Fruit fly (Drosophila melanogaster) whole organism, embryonic: ENCODE data around the gene CG4896.
A peak's percentile ranks its signal among the peaks of the same experiment; 100 is the strongest.

Experiments used
- B-H2 ChIP-seq: fragments of 200-800 bp; sonication (Bioruptor generic); optimal IDR thresholded peaks from 2 replicates; lab custom pipeline; 2018; ENCODE audit warnings: missing biosample characterization, mild to moderate bottlenecking, missing genetic modification characterization
- BtbVII ChIP-seq: fragments of 200-800 bp; sonication (Bioruptor generic); optimal IDR thresholded peaks from 3 replicates; lab custom pipeline; 2017; ENCODE audit warnings: missing biosample characterization, mild to moderate bottlenecking, missing genetic modification characterization
- CG10959 ChIP-seq: fragments of 200-800 bp; sonication (Bioruptor generic); IDR thresholded peaks from 2 replicates; pipeline ENCODE4 v1.3.6; 2022; ENCODE audit warnings: missing biosample characterization, missing genetic modification characterization
- CG11723 ChIP-seq: fragments of 200-800 bp; sonication (Bioruptor generic); optimal IDR thresholded peaks from 2 replicates; lab custom pipeline; 2017; ENCODE audit warnings: missing biosample characterization, mild to moderate bottlenecking, missing genetic modification characterization
- CG12155 ChIP-seq: fragments of 200-800 bp; sonication (Bioruptor generic); optimal IDR thresholded peaks from 3 replicates; lab custom pipeline; 2016; ENCODE audit warnings: missing biosample characterization, missing genetic modification characterization
- CG13123 ChIP-seq: fragments of 200-800 bp; sonication (Bioruptor generic); optimal IDR thresholded peaks from 2 replicates; lab custom pipeline; 2016; ENCODE audit warnings: missing biosample characterization, missing genetic modification characterization
- CG14441 ChIP-seq: fragments of 200-800 bp; sonication (Bioruptor generic); IDR thresholded peaks from 2 replicates; pipeline ENCODE4 v1.3.6; 2022; ENCODE audit warnings: missing biosample characterization, missing genetic modification characterization
- CG14667 ChIP-seq: fragments of 200-800 bp; sonication (Bioruptor generic); IDR thresholded peaks from 2 replicates; pipeline ENCODE4 v1.3.6; 2022; ENCODE audit warnings: missing biosample characterization, missing genetic modification characterization
- CG1603 ChIP-seq: fragments of 200-800 bp; sonication (Bioruptor generic); optimal IDR thresholded peaks from 2 replicates; lab custom pipeline; 2019; ENCODE audit warnings: missing biosample characterization, mild to moderate bottlenecking, missing genetic modification characterization, moderate library complexity
- CG17328 ChIP-seq: fragments of 200-800 bp; sonication (Bioruptor generic); IDR thresholded peaks from 2 replicates; pipeline ENCODE4 v1.3.6; 2022; ENCODE audit warnings: missing biosample characterization, missing genetic modification characterization
- CG18619 ChIP-seq: fragments of 200-800 bp; sonication (Bioruptor generic); optimal IDR thresholded peaks from 3 replicates; lab custom pipeline; 2017; ENCODE audit warnings: missing biosample characterization, mild to moderate bottlenecking, missing genetic modification characterization
- CG3847 ChIP-seq: fragments of 200-800 bp; sonication (Bioruptor generic); IDR thresholded peaks from 2 replicates; pipeline ENCODE4 v1.3.6; 2022; ENCODE audit warnings: missing biosample characterization, missing genetic modification characterization
- CG4282 ChIP-seq: fragments of 200-800 bp; sonication (Bioruptor generic); optimal IDR thresholded peaks from 2 replicates; lab custom pipeline; 2016; ENCODE audit warnings: missing biosample characterization, missing genetic modification characterization
- CG5245 ChIP-seq: fragments of 200-800 bp; sonication (Bioruptor generic); optimal IDR thresholded peaks from 3 replicates; lab custom pipeline; 2016; ENCODE audit warnings: missing biosample characterization, missing genetic modification characterization
- CG6765 ChIP-seq: fragments of 200-800 bp; sonication (Bioruptor generic); optimal IDR thresholded peaks from 3 replicates; lab custom pipeline; 2017; ENCODE audit warnings: missing biosample characterization, mild to moderate bottlenecking, missing genetic modification characterization
- CG6791 ChIP-seq: fragments of 200-800 bp; sonication (Bioruptor generic); IDR thresholded peaks from 3 replicates; pipeline ENCODE4 v1.3.6; 2022; ENCODE audit warnings: missing biosample characterization, missing genetic modification characterization; ENCODE audit not compliant: partially characterized antibody
- CkIIα-i1 ChIP-seq: fragments of 200-800 bp; sonication (Bioruptor generic); IDR thresholded peaks from 2 replicates; pipeline ENCODE4 v1.3.6; 2022; ENCODE audit warnings: missing biosample characterization, missing genetic modification characterization
- Dek ChIP-seq: fragments of 200-800 bp; sonication (Bioruptor generic); optimal IDR thresholded peaks from 3 replicates; lab custom pipeline; 2019; ENCODE audit warnings: missing biosample characterization, mild to moderate bottlenecking, missing genetic modification characterization, moderate library complexity
- Dip3 ChIP-seq: fragments of 200-800 bp; sonication (Bioruptor generic); optimal IDR thresholded peaks from 3 replicates; lab custom pipeline; 2016; ENCODE audit warnings: missing biosample characterization, missing genetic modification characterization
- Ets97D ChIP-seq: fragments of 200-800 bp; sonication (Bioruptor generic); optimal IDR thresholded peaks from 3 replicates; lab custom pipeline; 2016; ENCODE audit warnings: missing biosample characterization, missing genetic modification characterization
- Lhr ChIP-seq: fragments of 200-800 bp; sonication (Bioruptor generic); optimal IDR thresholded peaks from 3 replicates; lab custom pipeline; 2017; ENCODE audit warnings: mild to moderate bottlenecking, missing biosample characterization, missing genetic modification reagents, missing genetic modification characterization
- NFAT ChIP-seq: fragments of 200-800 bp; sonication (Bioruptor generic); IDR thresholded peaks from 2 replicates; pipeline ENCODE4 v1.3.6; 2022; ENCODE audit warnings: missing biosample characterization, missing genetic modification characterization
- Neu2 ChIP-seq: fragments of 200-800 bp; sonication (Bioruptor generic); optimal IDR thresholded peaks from 3 replicates; lab custom pipeline; 2016; ENCODE audit warnings: missing biosample characterization, missing genetic modification characterization, borderline replicate concordance
- Ravus ChIP-seq: fragments of 200-800 bp; sonication (Bioruptor generic); IDR thresholded peaks from 2 replicates; pipeline ENCODE4 v1.3.6; 2022; ENCODE audit warnings: missing biosample characterization, missing genetic modification characterization
- Six4 ChIP-seq: fragments of 200-800 bp; sonication (Bioruptor generic); optimal IDR thresholded peaks from 2 replicates; lab custom pipeline; 2016; ENCODE audit warnings: missing biosample characterization, missing genetic modification characterization
- Vsx1 ChIP-seq: fragments of 200-800 bp; sonication (Bioruptor generic); optimal IDR thresholded peaks from 2 replicates; lab custom pipeline; 2017; ENCODE audit warnings: missing biosample characterization, mild to moderate bottlenecking, missing genetic modification characterization, missing genetic modification reagents
- Xrp1 ChIP-seq: fragments of 200-800 bp; sonication (Bioruptor generic); IDR thresholded peaks from 2 replicates; pipeline ENCODE4 v1.3.6; 2022; ENCODE audit warnings: missing biosample characterization, missing genetic modification characterization
- al ChIP-seq: fragments of 200-800 bp; sonication (Bioruptor generic); IDR thresholded peaks from 2 replicates; pipeline ENCODE4 v1.3.6; 2022; ENCODE audit warnings: missing biosample characterization, missing genetic modification characterization
- chif ChIP-seq, 2 experiments: fragments of 200-800 bp; sonication (Bioruptor generic); optimal IDR thresholded peaks; 3 replicates each; lab custom pipeline; 2016; ENCODE audit warnings: missing biosample characterization in 2 of 2, missing genetic modification characterization in 2 of 2
- chinmo ChIP-seq: fragments of 200-800 bp; sonication (Bioruptor generic); IDR thresholded peaks from 4 replicates; pipeline ENCODE4 v1.3.6; 2022; ENCODE audit warnings: missing biosample characterization, missing genetic modification characterization; ENCODE audit not compliant: partially characterized antibody
- chn ChIP-seq: fragments of 200-800 bp; sonication (Bioruptor generic); optimal IDR thresholded peaks from 2 replicates; lab custom pipeline; 2016; ENCODE audit warnings: missing biosample characterization, missing genetic modification characterization
- crp ChIP-seq, 2 experiments: fragments of 200-800 bp; sonication (Bioruptor generic); optimal IDR thresholded peaks; 2 replicates in 1 of 2; 3 replicates in 1 of 2; lab custom pipeline; 2017; ENCODE audit warnings: missing biosample characterization in 2 of 2, missing genetic modification characterization in 2 of 2, mild to moderate bottlenecking in 1 of 2, moderate library complexity in 1 of 2
- dimm ChIP-seq: fragments of 200-800 bp; sonication (Bioruptor generic); IDR thresholded peaks from 2 replicates; pipeline ENCODE4 v1.3.6; 2022; ENCODE audit warnings: missing biosample characterization, missing genetic modification characterization
- dm ChIP-seq: fragments of 200-800 bp; sonication (Bioruptor generic); optimal IDR thresholded peaks from 3 replicates; lab custom pipeline; 2016; ENCODE audit warnings: missing biosample characterization, missing genetic modification characterization
- ems ChIP-seq: fragments of 200-800 bp; sonication (Bioruptor generic); optimal IDR thresholded peaks from 3 replicates; lab custom pipeline; 2016; ENCODE audit warnings: missing biosample characterization, missing genetic modification characterization
- fru ChIP-seq: fragments of >200 bp; optimal IDR thresholded peaks from 2 replicates; lab custom pipeline; 2017
- fu2 ChIP-seq: fragments of 200-800 bp; sonication (Bioruptor generic); optimal IDR thresholded peaks from 2 replicates; lab custom pipeline; 2016; ENCODE audit warnings: missing biosample characterization, missing genetic modification characterization
- gsb-n ChIP-seq: fragments of 200-800 bp; sonication (Bioruptor generic); optimal IDR thresholded peaks from 3 replicates; lab custom pipeline; 2018; ENCODE audit warnings: missing biosample characterization, mild to moderate bottlenecking, missing genetic modification characterization
- hb ChIP-seq: fragments of 200-800 bp; sonication (Bioruptor generic); IDR thresholded peaks from 3 replicates; pipeline ENCODE4 v1.3.6; 2022; ENCODE audit warnings: missing biosample characterization, missing genetic modification characterization; ENCODE audit not compliant: partially characterized antibody
- klu ChIP-seq: fragments of 200-800 bp; sonication (Bioruptor generic); IDR thresholded peaks from 2 replicates; pipeline ENCODE4 v1.3.6; 2022; ENCODE audit warnings: missing biosample characterization, missing genetic modification characterization
- lab ChIP-seq: fragments of 200-800 bp; sonication (Bioruptor generic); optimal IDR thresholded peaks from 3 replicates; lab custom pipeline; 2017; ENCODE audit warnings: missing biosample characterization, missing genetic modification characterization, mild to moderate bottlenecking, moderate library complexity, missing genetic modification reagents
- mam ChIP-seq: fragments of 200-800 bp; sonication (Bioruptor generic); optimal IDR thresholded peaks from 3 replicates; lab custom pipeline; 2016; ENCODE audit warnings: missing biosample characterization, missing genetic modification characterization
- pb ChIP-seq: fragments of 200-800 bp; sonication (Bioruptor generic); optimal IDR thresholded peaks from 3 replicates; lab custom pipeline; 2016; ENCODE audit warnings: missing biosample characterization, missing genetic modification characterization
- pnt ChIP-seq: fragments of 200-800 bp; sonication (Bioruptor generic); optimal IDR thresholded peaks from 3 replicates; lab custom pipeline; 2016; ENCODE audit warnings: missing biosample characterization, missing genetic modification characterization
- pros ChIP-seq: fragments of 200-800 bp; sonication (Bioruptor generic); optimal IDR thresholded peaks from 3 replicates; lab custom pipeline; 2019; ENCODE audit warnings: missing biosample characterization, mild to moderate bottlenecking, missing genetic modification characterization, moderate library complexity
- sd ChIP-seq: fragments of 200-800 bp; sonication (Bioruptor generic); optimal IDR thresholded peaks from 3 replicates; lab custom pipeline; 2018; ENCODE audit warnings: missing biosample characterization, mild to moderate bottlenecking, missing genetic modification characterization, moderate library complexity
- shn ChIP-seq: fragments of 200-800 bp; sonication (Bioruptor generic); optimal IDR thresholded peaks from 3 replicates; lab custom pipeline; 2016; ENCODE audit warnings: missing biosample characterization, missing genetic modification characterization
- slp2 ChIP-seq: fragments of 200-800 bp; sonication (Bioruptor generic); optimal IDR thresholded peaks from 2 replicates; lab custom pipeline; 2016; ENCODE audit warnings: missing biosample characterization, missing genetic modification characterization
- tgo ChIP-seq: fragments of 200-800 bp; sonication (Bioruptor generic); IDR thresholded peaks from 3 replicates; pipeline ENCODE4 v1.3.6; 2022; ENCODE audit warnings: missing biosample characterization, missing genetic modification characterization
- tll ChIP-seq, 2 experiments: fragments of 200-800 bp in 1 of 2; fragments of >200 bp in 1 of 2; sonication (Bioruptor generic) in 1 of 2; optimal IDR thresholded peaks; 2 replicates each; lab custom pipeline; 2017 to 2019; ENCODE audit warnings: missing biosample characterization in 2 of 2, missing genetic modification characterization in 2 of 2, mild to moderate bottlenecking in 1 of 2, moderate library complexity in 1 of 2
- zen ChIP-seq: fragments of 200-800 bp; sonication (Bioruptor generic); optimal IDR thresholded peaks from 3 replicates; lab custom pipeline; 2018; ENCODE audit warnings: missing biosample characterization, mild to moderate bottlenecking, missing genetic modification characterization, moderate library complexity

Gene CG4896

DNA sequence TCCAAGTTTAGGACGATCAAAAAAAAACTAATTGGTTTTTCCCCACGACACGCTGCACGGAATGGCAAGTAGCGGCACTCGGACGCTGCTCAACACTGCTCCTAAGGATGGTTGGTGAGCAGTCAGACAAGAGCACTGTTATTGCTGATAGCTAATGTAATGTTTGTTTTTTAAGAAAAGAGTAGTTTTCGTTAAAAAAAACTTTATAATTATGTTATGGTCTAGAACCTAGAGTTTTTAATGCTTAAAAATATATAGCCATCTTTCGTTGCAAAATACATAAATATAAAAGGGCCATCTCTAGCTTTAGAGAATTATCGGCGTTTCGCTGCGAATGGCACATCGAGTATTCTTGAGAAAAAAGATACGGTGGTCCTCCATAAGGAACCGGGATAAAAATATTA lies 4.8 kb upstream of the CG4896 start, which contains the start of the genes Charon and CG4887 (continued):
- TF ChIP-seq dm (GFP tag; lab: Kevin White, UChicago) (peak; percentile 87), Dek (tag; lab: Kevin White, UChicago) (peak; percentile 71), Lhr (GFP tag; lab: Kevin White, UChicago) (peak; percentile 67), Six4 (GFP tag; lab: Kevin White, UChicago) (peak; percentile 75), CG5245 (GFP tag; lab: Kevin White, UChicago) (peak; percentile 66), chinmo (no peak), slp2 (peak; percentile 75), Ets97D (GFP tag; lab: Kevin White, UChicago) (peak; percentile 81), Dip3 (GFP tag; lab: Kevin White, UChicago) (peak; percentile 91), CG4282 (GFP tag; lab: Kevin White, UChicago) (peak; percentile 62), gsb-n (tag; lab: Kevin White, UChicago) (no peak), CG18619 (peak; percentile 66), CG14667 (peak; percentile 68), Vsx1 (GFP tag; lab: Kevin White, UChicago) (no peak), hb (GFP tag; lab: Robert Waterston, UW) (no peak), pb (GFP tag; lab: Kevin White, UChicago) (peak; percentile 55), klu (GFP tag; lab: Robert Waterston, UW) (peak; percentile 68; the same call in 1 of the 2 replicates), pnt (peak; percentile 80), Ravus (GFP tag; lab: Robert Waterston, UW) (no peak; the same call in 1 of the 2 replicates), CG13123 (GFP tag; lab: Kevin White, UChicago) (peak; percentile 70), zen (tag; lab: Kevin White, UChicago) (peak; percentile 68), CG14441 (GFP tag; lab: Robert Waterston, UW) (peak; percentile 78), chn (GFP tag; lab: Kevin White, UChicago) (peak; percentile 85), B-H2 (GFP tag; lab: Kevin White, UChicago) (peak; percentile 89), Xrp1 (GFP tag; lab: Robert Waterston, UW) (peak; percentile 86), pros (GFP tag; lab: Kevin White, UChicago) (no peak), CkIIα-i1 (no peak), NFAT (peak; percentile 80), crp (GFP tag; optimal IDR thresholded peaks at IDR 0.05; lab: Kevin White, UChicago) (peak in 1 of 2 experiments; percentile 52), fru (lab: Kevin White, UChicago) (no peak), lab (GFP tag; lab: Kevin White, UChicago) (no peak), CG6791 (GFP tag; lab: Robert Waterston, UW) (0 out of 3 replicates have a peak, but pooled peaks have one; percentile 37), CG17328 (GFP tag; lab: Robert Waterston, UW) (peak; percentile 70), CG10959 (GFP tag; lab: Robert Waterston, UW) (peak; percentile 73), CG11723 (no peak), BtbVII (GFP tag; lab: Kevin White, UChicago) (no peak), tll (GFP tag; optimal IDR thresholded peaks at IDR 0.05; lab: Kevin White, UChicago) (peak in 1 of 2 experiments; percentile 4), shn (peak; percentile 85), CG6765 (GFP tag; lab: Kevin White, UChicago) (peak; percentile 75), al (GFP tag; lab: Robert Waterston, UW) (peak; percentile 82), CG3847 (GFP tag; lab: Robert Waterston, UW) (peak; percentile 92), mam (GFP tag; lab: Kevin White, UChicago) (peak; percentile 92), chif (GFP tag; optimal IDR thresholded peaks at IDR 0.05; lab: Kevin White, UChicago) (peak; percentile 75 to 84), CG1603 (no peak), tgo (GFP tag; lab: Robert Waterston, UW) (peak; percentile 84), ems (GFP tag; lab: Kevin White, UChicago) (peak; percentile 88), CG12155 (GFP tag; lab: Kevin White, UChicago) (peak; percentile 86), Neu2 (peak; percentile 49), fu2 (GFP tag; lab: Kevin White, UChicago) (peak; percentile 87), sd (no peak), dimm (GFP tag; lab: Robert Waterston, UW) (0 out of 2 replicates have a peak, but pooled peaks have one; percentile 35)
